Worm (Caenorhabditis elegans) whole organism, midembryonic: ENCODE data around the gene srw-40.

Experiments used
- T22C8.4 ChIP-seq: fragments of 200-800 bp; sonication (Bioruptor generic); IDR thresholded peaks from 2 replicates; pipeline ENCODE4 v1.3.6; 2022; ENCODE audit warnings: missing genetic modification characterization, missing compliant biosample characterization
- cog-1 ChIP-seq: sonication (generic microtip); optimal IDR thresholded peaks from 2 replicates; lab custom pipeline; 2016; ENCODE audit warnings: missing genetic modification characterization, missing compliant biosample characterization
- flt-1 ChIP-seq: fragments of 200-800 bp; sonication (Bioruptor generic); IDR thresholded peaks from 2 replicates; pipeline ENCODE4 v1.3.6; 2022; ENCODE audit warnings: missing genetic modification characterization, missing compliant biosample characterization
- klf-2 ChIP-seq: fragments of 200-800 bp; sonication (Bioruptor generic); conservative IDR thresholded peaks from 2 replicates; pipeline ENCODE4 v1.3.6; 2022; ENCODE audit warnings: missing genetic modification reagents, missing genetic modification characterization, missing compliant biosample characterization
- med-1 ChIP-seq: sonication (generic microtip); optimal IDR thresholded peaks from 2 replicates; lab custom pipeline; 2017; ENCODE audit warnings: missing genetic modification characterization, mild to moderate bottlenecking, missing compliant biosample characterization, antibody characterized with exemption, missing genetic modification reagents; ENCODE audit not compliant: insufficient read depth
- ref-1 ChIP-seq: fragments of 200-800 bp; sonication (Bioruptor generic); conservative IDR thresholded peaks from 2 replicates; pipeline ENCODE4 v1.3.6; 2022; ENCODE audit warnings: missing genetic modification reagents, missing genetic modification characterization, missing compliant biosample characterization
- tab-1 ChIP-seq: fragments of 200-800 bp; sonication (Bioruptor generic); IDR thresholded peaks from 2 replicates; pipeline ENCODE4 v1.3.6; 2022; ENCODE audit warnings: missing genetic modification characterization, missing compliant biosample characterization
- ztf-23 ChIP-seq: fragments of 200-800 bp; sonication (Bioruptor generic); IDR thresholded peaks from 2 replicates; pipeline ENCODE4 v1.3.6; 2022; ENCODE audit warnings: missing genetic modification reagents, missing genetic modification characterization, missing compliant biosample characterization
- ztf-29 ChIP-seq: fragments of 200-800 bp; sonication (Bioruptor generic); IDR thresholded peaks from 2 replicates; pipeline ENCODE4 v1.3.6; 2022; ENCODE audit warnings: missing genetic modification reagents, missing genetic modification characterization, missing compliant biosample characterization

srw-40 gene

ce11 chrII:4316011-4316410 is at the start of gene srw-40:
TSS of gene srw-40 (minus strand) at chrII:4316111.
- TF ChIP-seq tab-1 (GFP tag; lab: Robert Waterston, UW) = no peak
- TF ChIP-seq cog-1 (tag; lab: Kevin White, UChicago) = no peak
- TF ChIP-seq ztf-29 (GFP tag; lab: Robert Waterston, UW) = no peak
- TF ChIP-seq flt-1 = no peak
- no peak for TF ChIP-seq med-1 (GFP tag; lab: Kevin White, UChicago)
- no peak for TF ChIP-seq klf-2 (GFP tag; lab: Robert Waterston, UW)
- TF ChIP-seq ztf-23 (GFP tag; lab: Robert Waterston, UW) = no peak
- TF ChIP-seq T22C8.4 (GFP tag; lab: Robert Waterston, UW) = no peak
- TF ChIP-seq ref-1 = no peak

- no peak for TF ChIP-seq med-1 (GFP tag; lab: Kevin White, UChicago)
- no peak for TF ChIP-seq T22C8.4 (GFP tag; lab: Robert Waterston, UW)
- TF ChIP-seq cog-1 (tag; lab: Kevin White, UChicago) = no peak
- no peak for TF ChIP-seq ztf-23 (GFP tag; lab: Robert Waterston, UW)
Observed at ce11 chrII:4362088-4362487, 46.2 kb upstream of the srw-40 start.

DNA sequence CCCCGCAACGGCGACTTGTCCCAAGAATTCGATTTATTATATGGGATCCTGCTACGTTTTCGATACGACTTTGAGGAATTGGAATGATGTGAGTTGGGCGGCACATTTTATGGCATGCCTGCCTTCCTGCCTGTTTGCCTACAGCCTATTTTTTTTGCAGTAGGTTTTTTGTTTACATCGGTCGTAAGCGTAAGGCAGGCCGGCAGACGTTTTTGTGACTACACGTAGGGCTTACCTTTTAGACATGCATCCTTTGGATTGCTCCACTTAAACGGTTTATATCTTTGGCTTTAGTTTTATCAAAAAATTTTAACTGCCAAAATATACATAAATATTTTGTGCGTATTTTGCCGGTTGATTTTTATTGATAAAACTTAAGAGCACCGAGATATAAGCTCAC is 43.3 kb upstream of the srw-40 start:
- TF ChIP-seq ref-1 (no peak), flt-1 (no peak), ztf-23 (GFP tag; lab: Robert Waterston, UW) (no peak), T22C8.4 (GFP tag; lab: Robert Waterston, UW) (no peak), ztf-29 (GFP tag; lab: Robert Waterston, UW) (no peak), med-1 (GFP tag; lab: Kevin White, UChicago) (no peak), klf-2 (GFP tag; lab: Robert Waterston, UW) (no peak), tab-1 (GFP tag; lab: Robert Waterston, UW) (no peak), cog-1 (tag; lab: Kevin White, UChicago) (no peak)

DNA sequence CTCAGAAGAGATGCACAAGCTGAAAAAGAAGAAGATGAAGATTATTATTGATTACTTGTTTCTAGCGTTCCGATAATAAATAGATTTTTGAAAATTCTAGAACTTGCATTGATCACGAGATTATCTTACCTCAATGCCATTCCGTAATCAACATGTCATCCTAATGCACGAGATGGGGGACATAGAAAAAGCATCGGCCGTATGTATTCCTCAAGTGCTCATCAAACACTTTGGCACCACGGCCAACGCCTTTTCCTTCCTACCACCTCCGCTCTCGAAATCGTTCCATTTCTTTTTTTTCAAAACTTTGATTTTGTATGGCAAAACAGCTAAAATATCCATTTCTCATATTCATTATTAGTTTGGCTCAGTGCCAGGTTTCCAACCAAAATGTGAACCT is 42.9 kb upstream of the srw-40 start, which contains the start of gene lat-2:
TSS of gene lat-2 (plus strand) at position 301 of the 400 bp plus-strand sequence.
- TF ChIP-seq cog-1 (tag; lab: Kevin White, UChicago) (no peak), med-1 (GFP tag; lab: Kevin White, UChicago) (no peak)

ce11 chrII:4355217-4355616 is 39.3 kb upstream of the srw-40 start, which contains the start of the genes H20J04.7 and H20J04.1:
TSS of gene H20J04.7 (minus strand) at chrII:4355317.
TSS of gene H20J04.1 (plus strand) at chrII:4355613.
- TF ChIP-seq med-1 (GFP tag; lab: Kevin White, UChicago) (no peak), klf-2 (GFP tag; lab: Robert Waterston, UW) (no peak), ztf-29 (GFP tag; lab: Robert Waterston, UW) (no peak), tab-1 (GFP tag; lab: Robert Waterston, UW) (no peak), flt-1 (no peak), cog-1 (tag; lab: Kevin White, UChicago) (no peak), ref-1 (no peak), ztf-23 (GFP tag; lab: Robert Waterston, UW) (no peak), T22C8.4 (GFP tag; lab: Robert Waterston, UW) (no peak)

DNA sequence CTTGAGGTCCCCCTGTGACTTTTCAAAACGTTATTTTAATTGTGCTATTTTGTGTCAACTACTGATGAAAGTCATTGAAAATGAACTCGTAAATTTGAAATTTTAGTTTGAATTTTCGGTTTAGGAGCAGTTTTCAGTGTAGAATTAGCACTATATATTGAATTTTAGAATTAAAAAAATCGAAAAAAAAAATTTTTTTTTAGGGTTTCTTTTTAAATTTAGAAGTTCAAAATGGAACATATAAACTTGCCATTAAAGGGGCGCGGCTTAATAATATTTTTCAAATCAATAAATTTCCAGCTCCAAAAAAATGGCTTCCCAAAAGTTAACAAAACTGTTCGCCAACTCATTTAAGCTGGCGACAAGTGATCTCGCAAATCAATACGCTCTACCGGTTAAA is 35.0 kb upstream of the srw-40 start, which contains the start of gene H20J04.9:
TSS of gene H20J04.9 (plus strand) at position 301 of the 400 bp plus-strand sequence.
- TF ChIP-seq T22C8.4 (GFP tag; lab: Robert Waterston, UW) (no peak), ztf-23 (GFP tag; lab: Robert Waterston, UW) (no peak), med-1 (GFP tag; lab: Kevin White, UChicago) (no peak), ref-1 (no peak), klf-2 (GFP tag; lab: Robert Waterston, UW) (no peak), ztf-29 (GFP tag; lab: Robert Waterston, UW) (no peak), tab-1 (GFP tag; lab: Robert Waterston, UW) (no peak), flt-1 (no peak), cog-1 (tag; lab: Kevin White, UChicago) (no peak)

- TF ChIP-seq med-1 (GFP tag; lab: Kevin White, UChicago) (no peak), flt-1 (no peak)
Observed at ce11 chrII:4344317-4344716, 28.4 kb upstream of the srw-40 start.

DNA sequence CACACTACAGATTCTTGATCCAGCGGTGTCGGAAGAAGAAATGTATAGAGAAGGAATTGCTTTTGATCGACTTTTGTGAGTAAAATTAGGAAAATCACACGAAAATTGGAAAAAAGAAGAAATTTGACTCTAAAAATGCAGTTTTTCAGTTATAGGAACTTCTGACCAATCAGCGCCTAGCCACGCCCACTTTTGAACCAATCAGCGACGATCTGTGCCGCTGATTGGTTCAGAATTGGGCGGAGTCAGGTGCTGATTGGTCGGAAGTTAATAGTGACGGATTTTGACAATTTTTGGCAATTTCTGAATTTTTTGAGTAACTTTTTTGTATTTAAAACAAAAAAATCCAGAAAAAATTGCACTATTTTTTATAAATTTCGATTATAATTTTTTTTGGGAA is 25.6 kb upstream of the srw-40 start:
- TF ChIP-seq klf-2 (GFP tag; lab: Robert Waterston, UW) = no peak
- no peak for TF ChIP-seq ztf-23 (GFP tag; lab: Robert Waterston, UW)
- no peak for TF ChIP-seq med-1 (GFP tag; lab: Kevin White, UChicago)
- no peak for TF ChIP-seq ztf-29 (GFP tag; lab: Robert Waterston, UW)
- TF ChIP-seq T22C8.4 (GFP tag; lab: Robert Waterston, UW) = no peak
- no peak for TF ChIP-seq cog-1 (tag; lab: Kevin White, UChicago)
- TF ChIP-seq flt-1 = no peak
- no peak for TF ChIP-seq ref-1
- TF ChIP-seq tab-1 (GFP tag; lab: Robert Waterston, UW) = no peak

DNA sequence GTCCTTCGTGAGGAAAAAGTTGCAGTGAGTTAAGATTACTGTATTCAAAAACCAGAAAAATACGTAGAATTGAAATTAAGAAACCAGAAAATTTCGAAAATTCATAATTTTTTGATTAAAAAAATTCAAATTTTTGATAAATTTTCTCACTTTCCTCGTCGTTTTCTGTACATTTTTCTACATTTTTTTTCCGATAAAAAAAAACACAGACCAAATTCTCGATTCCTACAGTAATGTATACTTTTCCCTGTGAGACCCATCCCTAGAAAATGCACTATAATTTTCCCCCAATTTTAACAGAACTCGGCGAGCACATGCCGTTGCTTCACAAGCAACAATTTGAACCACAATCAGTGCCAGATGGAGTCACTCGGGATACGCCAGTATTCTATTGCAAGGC is 24.0 kb upstream of the srw-40 start, which contains the start of gene athp-2:
TSS of gene athp-2 (plus strand) at position 301 of the 400 bp plus-strand sequence.
- TF ChIP-seq ref-1 = no peak
- TF ChIP-seq ztf-29 (GFP tag; lab: Robert Waterston, UW) = no peak
- TF ChIP-seq flt-1 = no peak
- no peak for TF ChIP-seq ztf-23 (GFP tag; lab: Robert Waterston, UW)
- no peak for TF ChIP-seq med-1 (GFP tag; lab: Kevin White, UChicago)
- no peak for TF ChIP-seq T22C8.4 (GFP tag; lab: Robert Waterston, UW)
- TF ChIP-seq tab-1 (GFP tag; lab: Robert Waterston, UW) = no peak
- no peak for TF ChIP-seq klf-2 (GFP tag; lab: Robert Waterston, UW)
- TF ChIP-seq cog-1 (tag; lab: Kevin White, UChicago) = no peak

ce11 chrII:4337731-4338130 is 21.8 kb upstream of the srw-40 start:
- TF ChIP-seq flt-1 (no peak), ztf-29 (GFP tag; lab: Robert Waterston, UW) (no peak), tab-1 (GFP tag; lab: Robert Waterston, UW) (no peak), ref-1 (no peak), klf-2 (GFP tag; lab: Robert Waterston, UW) (no peak), cog-1 (tag; lab: Kevin White, UChicago) (no peak), T22C8.4 (GFP tag; lab: Robert Waterston, UW) (no peak), med-1 (GFP tag; lab: Kevin White, UChicago) (no peak), ztf-23 (GFP tag; lab: Robert Waterston, UW) (no peak)
